Worm (Caenorhabditis elegans) whole organism, L2 larva: ENCODE measurements around the gene clc-8.

Experiments used
- C34F6.9 ChIP-seq: fragments of 150-350 bp; optimal IDR thresholded peaks from 2 replicates; lab custom pipeline; 2014; ENCODE audit warnings: missing biosample characterization, missing genetic modification characterization
- F13H6.1 ChIP-seq: sonication (generic microtip); optimal IDR thresholded peaks from 2 replicates; lab custom pipeline; 2016; ENCODE audit warnings: missing genetic modification characterization, missing compliant biosample characterization
- R02D3.7 ChIP-seq: fragments of 150-350 bp; optimal IDR thresholded peaks from 2 replicates; lab custom pipeline; 2014; ENCODE audit warnings: missing biosample characterization, missing genetic modification characterization
- Y55F3AM.14 ChIP-seq: fragments of 200-800 bp; sonication (Bioruptor generic); optimal IDR thresholded peaks from 2 replicates; lab custom pipeline; 2018; ENCODE audit warnings: mild to moderate bottlenecking, missing genetic modification characterization, missing compliant biosample characterization
- ZK546.5 ChIP-seq: sonication (generic microtip); optimal IDR thresholded peaks from 2 replicates; lab custom pipeline; 2017; ENCODE audit warnings: missing biosample characterization, missing genetic modification characterization
- alr-1 ChIP-seq: fragments of 150-350 bp; optimal IDR thresholded peaks from 2 replicates; lab custom pipeline; 2014; ENCODE audit warnings: missing biosample characterization, missing genetic modification characterization
- ama-1 ChIP-seq: fragments of 150-350 bp; optimal IDR thresholded peaks from 2 replicates; lab custom pipeline; 2018; ENCODE audit warnings: inconsistent platforms
- blmp-1 ChIP-seq: sonication (generic microtip); optimal IDR thresholded peaks from 2 replicates; lab custom pipeline; 2017; ENCODE audit warnings: missing genetic modification characterization, mild to moderate bottlenecking, missing compliant biosample characterization, antibody characterized with exemption, moderate library complexity; ENCODE audit not compliant: insufficient read depth
- ceh-16 ChIP-seq: fragments of 150-350 bp; optimal IDR thresholded peaks from 2 replicates; lab custom pipeline; 2014; ENCODE audit warnings: missing biosample characterization, missing genetic modification characterization
- ceh-82 ChIP-seq: fragments of 150-350 bp; optimal IDR thresholded peaks from 2 replicates; lab custom pipeline; 2014; ENCODE audit warnings: missing biosample characterization, missing genetic modification characterization
- crh-2 ChIP-seq: sonication (generic microtip); optimal IDR thresholded peaks from 2 replicates; lab custom pipeline; 2017; ENCODE audit warnings: missing biosample characterization, missing genetic modification characterization
- dmd-4 ChIP-seq: sonication (generic microtip); optimal IDR thresholded peaks from 2 replicates; lab custom pipeline; 2017; ENCODE audit warnings: missing biosample characterization, missing genetic modification characterization
- elt-1 ChIP-seq: fragments of 150-350 bp; optimal IDR thresholded peaks from 2 replicates; lab custom pipeline; 2014; ENCODE audit warnings: missing biosample characterization, missing genetic modification characterization
- elt-3 ChIP-seq: sonication (generic microtip); optimal IDR thresholded peaks from 2 replicates; lab custom pipeline; 2017; ENCODE audit warnings: missing biosample characterization, missing genetic modification characterization
- fos-1 ChIP-seq: fragments of 150-350 bp; optimal IDR thresholded peaks from 2 replicates; lab custom pipeline; 2014; ENCODE audit warnings: missing biosample characterization, missing genetic modification characterization
- gmeb-1 ChIP-seq: fragments of 150-350 bp; optimal IDR thresholded peaks from 2 replicates; lab custom pipeline; 2014; ENCODE audit warnings: missing biosample characterization, missing genetic modification characterization
- lin-11 ChIP-seq: fragments of 150-350 bp; sonication (generic microtip); optimal IDR thresholded peaks from 2 replicates; lab custom pipeline; 2014; ENCODE audit warnings: missing biosample characterization, missing genetic modification characterization, inconsistent platforms, mixed read lengths
- lin-13 ChIP-seq: fragments of 150-350 bp; optimal IDR thresholded peaks from 2 replicates; lab custom pipeline; 2014; ENCODE audit warnings: missing biosample characterization, missing genetic modification reagents, missing genetic modification characterization
- lin-39 ChIP-seq: fragments of 150-350 bp; optimal IDR thresholded peaks from 2 replicates; lab custom pipeline; 2014; ENCODE audit warnings: missing biosample characterization, missing genetic modification reagents, missing genetic modification characterization
- lsy-2 ChIP-seq, 2 experiments: fragments of 150-350 bp in 1 of 2; sonication (generic microtip) in 1 of 2; optimal IDR thresholded peaks; 2 replicates each; lab custom pipeline; 2014 to 2017; ENCODE audit warnings: missing biosample characterization in 2 of 2, missing genetic modification characterization in 2 of 2
- mdl-1 ChIP-seq, 2 experiments: fragments of 150-350 bp in 1 of 2; sonication (generic microtip) in 1 of 2; optimal IDR thresholded peaks; 2 replicates each; lab custom pipeline; 2017; ENCODE audit warnings: missing biosample characterization in 2 of 2, missing genetic modification characterization in 2 of 2
- nhr-10 ChIP-seq: sonication (generic microtip); optimal IDR thresholded peaks from 2 replicates; lab custom pipeline; 2017; ENCODE audit warnings: missing biosample characterization, missing genetic modification characterization
- nhr-11 ChIP-seq: fragments of 150-350 bp; optimal IDR thresholded peaks from 2 replicates; lab custom pipeline; 2014; ENCODE audit warnings: missing biosample characterization, missing genetic modification characterization
- nhr-12 ChIP-seq: fragments of 150-350 bp; optimal IDR thresholded peaks from 2 replicates; lab custom pipeline; 2014; ENCODE audit warnings: missing biosample characterization, missing genetic modification characterization
- nhr-129 ChIP-seq: fragments of 150-350 bp; optimal IDR thresholded peaks from 2 replicates; lab custom pipeline; 2014; ENCODE audit warnings: missing biosample characterization, missing genetic modification characterization
- nhr-21 ChIP-seq: fragments of 150-350 bp; optimal IDR thresholded peaks from 2 replicates; lab custom pipeline; 2014; ENCODE audit warnings: missing biosample characterization, missing genetic modification characterization
- nhr-23 ChIP-seq: fragments of 150-350 bp; optimal IDR thresholded peaks from 2 replicates; lab custom pipeline; 2014; ENCODE audit warnings: missing biosample characterization, missing genetic modification reagents, missing genetic modification characterization
- nhr-25 ChIP-seq: fragments of 150-350 bp; sonication (generic microtip); optimal IDR thresholded peaks from 3 replicates; lab custom pipeline; 2014; ENCODE audit warnings: missing biosample characterization, missing genetic modification characterization
- nhr-6 ChIP-seq: fragments of 150-350 bp; optimal IDR thresholded peaks from 2 replicates; lab custom pipeline; 2014; ENCODE audit warnings: missing biosample characterization, missing genetic modification characterization
- peb-1 ChIP-seq: fragments of 150-350 bp; optimal IDR thresholded peaks from 2 replicates; lab custom pipeline; 2014; ENCODE audit warnings: missing biosample characterization, missing genetic modification characterization
- sem-4 ChIP-seq: fragments of 150-350 bp; optimal IDR thresholded peaks from 2 replicates; lab custom pipeline; 2014; ENCODE audit warnings: missing biosample characterization, missing genetic modification reagents, missing genetic modification characterization
- skn-1 ChIP-seq: sonication (generic microtip); optimal IDR thresholded peaks from 2 replicates; lab custom pipeline; 2017; ENCODE audit warnings: missing biosample characterization, missing genetic modification characterization
- sma-3 ChIP-seq: sonication (generic microtip); optimal IDR thresholded peaks from 2 replicates; lab custom pipeline; 2016; ENCODE audit warnings: missing genetic modification reagents, missing genetic modification characterization, missing compliant biosample characterization
- unc-39 ChIP-seq: fragments of 150-350 bp; optimal IDR thresholded peaks from 2 replicates; lab custom pipeline; 2014; ENCODE audit warnings: missing biosample characterization, missing genetic modification characterization
- unc-55 ChIP-seq: fragments of 150-350 bp; sonication (generic microtip); optimal IDR thresholded peaks from 3 replicates; lab custom pipeline; 2014; ENCODE audit warnings: missing biosample characterization, missing genetic modification reagents, missing genetic modification characterization
- unc-62 ChIP-seq: fragments of 150-350 bp; optimal IDR thresholded peaks from 2 replicates; lab custom pipeline; 2014; ENCODE audit warnings: missing biosample characterization, missing genetic modification reagents, missing genetic modification characterization
- zag-1 ChIP-seq: fragments of 150-350 bp; optimal IDR thresholded peaks from 2 replicates; lab custom pipeline; 2014; ENCODE audit warnings: missing biosample characterization, missing genetic modification characterization
- ztf-11 ChIP-seq: sonication (generic microtip); optimal IDR thresholded peaks from 2 replicates; lab custom pipeline; 2017; ENCODE audit warnings: missing biosample characterization, missing genetic modification characterization

The clc-8 gene

DNA sequence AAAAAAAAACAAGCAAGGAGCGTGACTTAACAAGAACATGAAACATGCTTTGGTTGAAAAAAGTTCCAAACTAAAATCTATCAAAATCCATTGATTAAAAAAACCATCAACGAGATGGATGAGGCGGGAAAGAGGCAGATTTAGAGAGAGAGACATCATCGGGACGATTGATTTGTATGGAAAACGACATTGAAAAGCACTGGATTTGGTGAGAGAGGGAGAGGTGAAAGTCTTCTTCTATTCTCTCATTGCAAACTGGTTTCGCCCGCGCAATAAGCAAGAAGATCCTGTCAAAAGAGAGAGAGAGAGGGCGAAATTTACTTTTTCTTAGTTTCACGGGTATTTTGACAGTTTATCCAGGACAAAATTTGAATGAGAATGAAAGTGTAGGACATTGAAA, 8.8 kb upstream of the clc-8 start:
- TF ChIP-seq nhr-129 (peak; percentile 14), ceh-16 (tag; lab: Kevin White, UChicago) (no peak)
- TF ChIP-seq, all 48 proteins: peak for 1

DNA sequence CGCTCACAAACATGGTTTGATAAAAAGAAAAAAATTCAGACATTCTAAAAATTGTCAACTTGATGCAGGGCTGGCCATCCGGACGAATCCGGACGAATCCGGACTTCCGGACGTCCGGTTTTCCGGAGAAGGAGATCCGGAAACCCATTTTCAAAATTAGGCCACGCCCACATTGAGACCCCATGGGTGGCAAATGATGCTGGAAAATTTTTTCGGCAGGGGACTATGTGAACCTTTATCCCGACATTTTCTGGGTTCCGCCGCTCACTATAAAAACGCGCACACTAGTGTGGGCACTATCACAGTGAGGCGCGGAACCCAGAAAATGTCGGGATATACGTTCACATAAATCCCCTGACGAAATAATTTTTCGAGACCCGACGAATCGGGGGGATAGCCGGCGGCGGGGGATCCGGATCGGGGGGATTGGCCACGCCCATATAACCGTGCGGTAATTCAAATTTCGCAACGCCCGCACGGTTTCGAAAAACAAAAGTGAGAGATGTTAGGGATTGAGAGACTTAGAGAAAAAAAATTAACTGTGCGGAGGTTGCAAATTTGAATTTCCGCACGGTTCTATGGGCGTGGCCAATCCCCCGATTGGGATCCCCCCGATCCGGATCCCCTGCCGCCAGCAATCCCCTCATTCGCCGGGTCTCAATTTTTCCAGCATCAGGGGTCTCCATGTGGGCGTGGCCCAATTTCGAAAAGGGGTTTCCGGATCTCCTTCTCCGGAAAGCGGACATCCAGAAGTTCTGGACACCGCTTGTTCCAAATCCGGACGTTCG, 6.0 kb upstream of the clc-8 start:
- TF ChIP-seq nhr-10 (tag; lab: Kevin White, UChicago) (no peak), nhr-11 (no peak), gmeb-1 (no peak), nhr-12 (no peak), nhr-25 (tag; lab: Kevin White, UChicago) (no peak), lin-39 (tag; lab: Kevin White, UChicago) (no peak), nhr-21 (tag; lab: Kevin White, UChicago) (no peak), sma-3 (no peak), dmd-4 (tag; lab: Kevin White, UChicago) (no peak), unc-55 (GFP tag; lab: Kevin White, UChicago) (no peak), lsy-2 (tag; optimal IDR thresholded peaks at IDR 0.05; lab: Kevin White, UChicago) (no peak), unc-62 (no peak)
- TF ChIP-seq, all 48 proteins: peak for 0

DNA sequence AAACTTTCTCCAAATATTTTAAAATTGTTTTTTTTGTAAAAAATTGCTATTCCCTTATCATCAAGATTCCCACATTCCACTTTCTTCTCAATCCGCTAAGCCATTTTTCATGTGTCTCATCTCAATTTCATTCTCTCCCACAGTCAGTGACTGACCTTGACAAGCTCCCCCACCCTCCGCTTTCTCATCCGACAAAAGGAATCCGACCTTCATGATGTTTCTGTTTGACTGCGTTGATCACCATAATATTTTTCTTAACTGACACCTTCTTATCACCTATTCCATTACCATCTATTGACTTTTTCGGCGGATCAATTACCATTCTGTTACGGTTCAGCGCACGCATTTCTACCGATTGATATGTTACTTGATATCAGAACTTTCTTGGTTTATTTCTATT, 4.9 kb upstream of the clc-8 start:
- TF ChIP-seq ceh-16 (tag; lab: Kevin White, UChicago) = peak; percentile 10
- TF ChIP-seq lin-11 = no peak
- peak; percentile 65 for TF ChIP-seq nhr-129
- peak; percentile 47 for TF ChIP-seq blmp-1
- TF ChIP-seq ZK546.5 = no peak
- TF ChIP-seq nhr-25 (tag; lab: Kevin White, UChicago) = peak; percentile 35
- no peak for TF ChIP-seq unc-55 (GFP tag; lab: Kevin White, UChicago)
- TF ChIP-seq fos-1 = peak; percentile 10
- no peak for TF ChIP-seq elt-3 (tag; lab: Kevin White, UChicago)
- TF ChIP-seq skn-1 (tag; lab: Kevin White, UChicago) = no peak
- TF ChIP-seq gmeb-1 = no peak
- TF ChIP-seq nhr-6 (tag; lab: Kevin White, UChicago) = no peak
- TF ChIP-seq, all 48 proteins: peak for 5

DNA sequence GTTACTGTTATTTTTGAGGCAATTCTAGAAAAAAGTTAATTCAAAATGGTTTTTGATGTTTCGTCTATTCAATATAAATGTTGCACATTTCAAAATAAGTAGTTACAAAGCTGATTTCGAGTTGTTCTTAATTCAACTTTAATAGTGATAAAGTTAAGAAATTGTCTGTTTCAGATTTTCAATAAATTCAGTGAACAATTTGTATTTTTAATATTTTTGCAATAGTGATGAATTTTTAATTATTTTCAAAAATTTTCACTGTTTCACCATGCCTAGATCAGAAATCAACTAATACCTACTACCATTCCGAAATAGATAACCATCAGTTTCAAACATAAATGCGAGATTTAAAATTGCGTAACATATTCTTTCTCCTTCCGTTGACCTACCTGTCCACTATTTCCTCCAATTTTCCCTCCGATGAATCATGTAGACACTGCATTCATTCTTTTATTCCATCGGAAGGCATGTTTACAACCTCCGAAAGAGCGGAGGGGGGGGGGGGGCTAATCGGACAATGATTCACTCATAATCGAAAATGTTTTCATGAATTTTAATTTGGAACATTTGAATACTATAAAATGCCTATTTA, 3.8 kb upstream of the clc-8 start:
- TF ChIP-seq R02D3.7 (tag; lab: Kevin White, UChicago) (no peak), lin-11 (no peak), nhr-129 (peak; percentile 14), peb-1 (tag; lab: Kevin White, UChicago) (no peak), lin-13 (no peak), ztf-11 (tag; lab: Kevin White, UChicago) (no peak), nhr-25 (tag; lab: Kevin White, UChicago) (peak; percentile 15), zag-1 (no peak), F13H6.1 (tag; lab: Kevin White, UChicago) (no peak), sem-4 (tag; lab: Kevin White, UChicago) (peak; percentile 10), crh-2 (tag; lab: Kevin White, UChicago) (no peak), ama-1 (lab: Kevin White, UChicago) (no peak), ZK546.5 (no peak)

DNA sequence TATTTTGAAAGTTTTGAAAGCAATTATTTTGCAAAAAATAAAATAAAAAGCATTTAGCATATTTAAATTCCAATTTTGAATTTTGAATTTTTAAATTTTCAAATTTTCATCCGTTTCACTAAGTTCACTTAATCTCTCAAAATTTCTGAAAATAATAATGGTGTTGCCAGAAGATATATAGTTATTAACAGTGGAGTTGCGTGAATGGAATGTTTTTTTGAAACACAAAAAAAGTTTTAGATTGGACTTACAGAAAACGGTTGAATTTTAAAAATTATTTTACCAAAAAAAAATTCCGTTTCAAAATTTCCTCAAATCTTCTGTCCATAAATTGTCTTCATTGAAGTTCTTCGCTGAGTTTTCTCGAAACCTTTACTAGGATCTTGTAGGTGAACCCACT, 2.7 kb upstream of the clc-8 start:
- no peak for TF ChIP-seq mdl-1 (tag; optimal IDR thresholded peaks at IDR 0.05; lab: Kevin White, UChicago)
- TF ChIP-seq elt-1 (tag; lab: Kevin White, UChicago) = no peak
- TF ChIP-seq Y55F3AM.14 (GFP tag; lab: Kevin White, UChicago) = no peak
- TF ChIP-seq nhr-23 (tag; lab: Kevin White, UChicago) = no peak
- TF ChIP-seq ceh-82 (tag; lab: Kevin White, UChicago) = no peak
- TF ChIP-seq ZK546.5 = no peak
- TF ChIP-seq ceh-16 (tag; lab: Kevin White, UChicago) = no peak
- no peak for TF ChIP-seq C34F6.9 (tag; lab: Kevin White, UChicago)
- no peak for TF ChIP-seq sem-4 (tag; lab: Kevin White, UChicago)
- TF ChIP-seq dmd-4 (tag; lab: Kevin White, UChicago) = no peak
- TF ChIP-seq nhr-6 (tag; lab: Kevin White, UChicago) = no peak
- TF ChIP-seq alr-1 (tag; lab: Kevin White, UChicago) = no peak
- no peak for TF ChIP-seq unc-39 (tag; lab: Kevin White, UChicago)
- no peak for TF ChIP-seq peb-1 (tag; lab: Kevin White, UChicago)
- no peak for TF ChIP-seq skn-1 (tag; lab: Kevin White, UChicago)
